Worm (Caenorhabditis elegans) whole organism, L3 larva: ENCODE data around the gene C43D7.4.

Experiments used
- elt-2 ChIP-seq: sonication (generic microtip); optimal IDR thresholded peaks from 2 replicates; lab custom pipeline; 2016; ENCODE audit warnings: missing genetic modification reagents, mild to moderate bottlenecking, missing genetic modification characterization, missing compliant biosample characterization
- lin-39 ChIP-seq: fragments of 150-350 bp; optimal IDR thresholded peaks from 2 replicates; lab custom pipeline; 2018; ENCODE audit warnings: missing biosample characterization, missing genetic modification reagents, missing genetic modification characterization
- nhr-28 ChIP-seq: fragments of 150-350 bp; optimal IDR thresholded peaks from 2 replicates; lab custom pipeline; 2014; ENCODE audit warnings: missing biosample characterization, missing genetic modification characterization
- pha-4 ChIP-seq: fragments of 150-350 bp; optimal IDR thresholded peaks from 2 replicates; lab custom pipeline; 2014; ENCODE audit warnings: missing biosample characterization, missing genetic modification reagents, missing genetic modification characterization

- TF ChIP-seq elt-2 (tag; lab: Kevin White, UChicago) (no peak), pha-4 (no peak), lin-39 (tag; lab: Kevin White, UChicago) (no peak), nhr-28 (tag; lab: Kevin White, UChicago) (no peak)
These were observed 49.0 kb upstream of the C43D7.4 start, which contains the start of gene Y43F8A.2 for ce11 chrV:19371253-19371652.
